Worm (Caenorhabditis elegans) whole organism, L3 larva: ENCODE results near the gene dpyd-1.

Source experiments
- ama-1 ChIP-seq: fragments of 150-350 bp; optimal IDR thresholded peaks from 2 replicates; lab custom pipeline; 2018
- eor-1 ChIP-seq, 2 experiments: fragments of 150-350 bp; optimal IDR thresholded peaks; 2 replicates each; lab custom pipeline; 2014 to 2018; ENCODE audit warnings: missing biosample characterization in 2 of 2, missing genetic modification characterization in 2 of 2
- lin-15B ChIP-seq: fragments of 150-350 bp; optimal IDR thresholded peaks from 2 replicates; lab custom pipeline; 2014; ENCODE audit warnings: missing biosample characterization, missing genetic modification characterization
- nhr-11 ChIP-seq: fragments of 150-350 bp; optimal IDR thresholded peaks from 2 replicates; lab custom pipeline; 2014; ENCODE audit warnings: missing biosample characterization, missing genetic modification characterization
- pha-4 ChIP-seq: fragments of 150-350 bp; optimal IDR thresholded peaks from 2 replicates; lab custom pipeline; 2014; ENCODE audit warnings: missing biosample characterization, missing genetic modification reagents, missing genetic modification characterization
- ztf-11 ChIP-seq: fragments of 150-350 bp; optimal IDR thresholded peaks from 2 replicates; lab custom pipeline; 2014; ENCODE audit warnings: missing biosample characterization, missing genetic modification characterization
- ztf-4 ChIP-seq: fragments of 150-350 bp; optimal IDR thresholded peaks from 2 replicates; lab custom pipeline; 2014; ENCODE audit warnings: missing biosample characterization, missing genetic modification characterization

DNA sequence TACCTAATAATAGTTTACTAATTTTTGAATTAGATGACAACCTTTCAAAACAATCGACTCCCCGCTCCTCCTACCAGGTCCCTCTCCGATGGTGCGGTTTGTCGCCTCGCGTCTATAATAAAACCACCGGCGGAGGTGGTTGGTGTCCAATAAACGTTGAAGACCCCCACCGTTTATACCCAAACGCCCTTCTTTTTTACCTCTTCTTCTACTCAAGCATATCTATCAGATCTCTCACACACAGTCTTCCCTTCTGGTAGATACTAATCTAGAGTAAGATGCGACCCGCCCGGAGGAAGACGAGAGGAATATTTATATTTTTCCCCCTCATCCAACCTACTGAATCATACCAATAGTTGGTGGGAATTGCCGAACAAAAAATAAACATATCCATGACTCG, 11.2 kb downstream of the dpyd-1 start:
- no peak for TF ChIP-seq pha-4 (tag; lab: Kevin White, UChicago)
- no peak for TF ChIP-seq ztf-4 (tag; lab: Kevin White, UChicago)
- TF ChIP-seq nhr-11 (tag; lab: Kevin White, UChicago): no peak
- TF ChIP-seq eor-1 (tag; optimal IDR thresholded peaks at IDR 0.05; lab: Kevin White, UChicago): no peak
- no peak for TF ChIP-seq lin-15B
- no peak for TF ChIP-seq ama-1
- no peak for TF ChIP-seq ztf-11 (tag; lab: Kevin White, UChicago)
